Worm (Caenorhabditis elegans) whole organism, L1 larva: Measurements from ENCODE around the gene dpy-4.
"Not testable (repeated sequence)": the region's sequence is repeated elsewhere in the genome, so short reads cannot be mapped to it uniquely, and the experiment has no call there.

ENCODE experiments used
- C04F5.9 ChIP-seq: sonication (generic microtip); optimal IDR thresholded peaks from 2 replicates; lab custom pipeline; 2016; ENCODE audit warnings: missing genetic modification characterization, missing compliant biosample characterization
- F16B12.6 ChIP-seq: fragments of 150-350 bp; optimal IDR thresholded peaks from 2 replicates; lab custom pipeline; 2014; ENCODE audit warnings: missing biosample characterization, missing genetic modification characterization
- ama-1 ChIP-seq: fragments of 150-350 bp; optimal IDR thresholded peaks from 2 replicates; lab custom pipeline; 2014
- blmp-1 ChIP-seq: fragments of 150-350 bp; optimal IDR thresholded peaks from 2 replicates; lab custom pipeline; 2014; ENCODE audit warnings: missing biosample characterization, missing genetic modification characterization
- egl-27 ChIP-seq, 2 experiments: fragments of 150-350 bp in 1 of 2; sonication (generic microtip); optimal IDR thresholded peaks; 3 replicates each; lab custom pipeline; 2017 to 2018; ENCODE audit warnings: missing biosample characterization in 2 of 2, missing genetic modification characterization in 2 of 2, missing genetic modification reagents in 2 of 2
- fkh-4 ChIP-seq: sonication (generic microtip); optimal IDR thresholded peaks from 2 replicates; lab custom pipeline; 2016; ENCODE audit warnings: missing compliant biosample characterization, missing genetic modification characterization, borderline replicate concordance
- hlh-17 ChIP-seq: fragments of 200-800 bp; sonication (Bioruptor generic); optimal IDR thresholded peaks from 2 replicates; lab custom pipeline; 2018; ENCODE audit warnings: missing genetic modification characterization, mild to moderate bottlenecking, missing compliant biosample characterization, moderate library complexity, borderline replicate concordance
- hlh-4 ChIP-seq: sonication (generic microtip); optimal IDR thresholded peaks from 2 replicates; lab custom pipeline; 2016; ENCODE audit warnings: mild to moderate bottlenecking, missing genetic modification characterization, missing compliant biosample characterization
- jun-1 ChIP-seq: fragments of 150-350 bp; optimal IDR thresholded peaks from 2 replicates; lab custom pipeline; 2014; ENCODE audit warnings: missing biosample characterization, missing genetic modification reagents, missing genetic modification characterization
- nhr-11 ChIP-seq: fragments of 150-350 bp; optimal IDR thresholded peaks from 2 replicates; lab custom pipeline; 2014; ENCODE audit warnings: missing biosample characterization, missing genetic modification characterization
- pag-3 ChIP-seq: sonication (generic microtip); optimal IDR thresholded peaks from 2 replicates; lab custom pipeline; 2017; ENCODE audit warnings: missing genetic modification characterization, mild to moderate bottlenecking, missing compliant biosample characterization, antibody characterized with exemption, borderline replicate concordance; ENCODE audit not compliant: insufficient read depth
- pax-3 ChIP-seq: fragments of 200-800 bp; sonication (Bioruptor generic); optimal IDR thresholded peaks from 2 replicates; lab custom pipeline; 2018; ENCODE audit warnings: mild to moderate bottlenecking, missing genetic modification characterization, moderate library complexity, missing compliant biosample characterization
- unc-130 ChIP-seq: fragments of 150-350 bp; optimal IDR thresholded peaks from 2 replicates; lab custom pipeline; 2017; ENCODE audit warnings: missing biosample characterization, missing genetic modification characterization, inconsistent platforms
- unc-30 ChIP-seq: sonication (generic microtip); optimal IDR thresholded peaks from 2 replicates; lab custom pipeline; 2017; ENCODE audit warnings: missing biosample characterization, missing genetic modification characterization
- zip-4 ChIP-seq: fragments of 200-800 bp; sonication (Bioruptor generic); optimal IDR thresholded peaks from 2 replicates; lab custom pipeline; 2018; ENCODE audit warnings: mild to moderate bottlenecking, missing genetic modification characterization, moderate library complexity, missing compliant biosample characterization

The dpy-4 gene

DNA sequence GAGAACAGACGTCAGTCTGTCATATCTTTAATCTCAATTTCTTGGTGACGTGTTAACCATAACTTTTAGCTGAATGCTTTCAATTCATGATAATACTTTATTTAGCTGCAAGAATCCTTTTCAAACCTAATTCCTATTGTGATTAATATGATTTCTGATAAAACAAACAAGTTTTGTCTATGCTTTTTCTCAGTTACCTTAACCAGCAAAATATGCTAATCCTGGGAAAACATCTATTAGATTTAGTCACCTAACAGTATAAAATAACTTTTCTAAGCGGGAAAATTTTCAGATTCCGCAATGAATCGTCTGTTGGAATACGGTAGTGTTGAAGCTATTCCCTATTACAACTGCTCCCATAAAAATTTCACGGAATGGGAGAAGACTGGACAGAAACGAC, 48.0 kb downstream of the dpy-4 start, which contains the start of gene Y57G11C.30:
Y57G11C.30 (plus strand) TSS at position 301 of the 400 bp plus-strand sequence.
- not testable (repeated sequence) for TF ChIP-seq ama-1; unc-130 (tag; lab: Kevin White, UChicago); C04F5.9 (tag; lab: Kevin White, UChicago)

DNA sequence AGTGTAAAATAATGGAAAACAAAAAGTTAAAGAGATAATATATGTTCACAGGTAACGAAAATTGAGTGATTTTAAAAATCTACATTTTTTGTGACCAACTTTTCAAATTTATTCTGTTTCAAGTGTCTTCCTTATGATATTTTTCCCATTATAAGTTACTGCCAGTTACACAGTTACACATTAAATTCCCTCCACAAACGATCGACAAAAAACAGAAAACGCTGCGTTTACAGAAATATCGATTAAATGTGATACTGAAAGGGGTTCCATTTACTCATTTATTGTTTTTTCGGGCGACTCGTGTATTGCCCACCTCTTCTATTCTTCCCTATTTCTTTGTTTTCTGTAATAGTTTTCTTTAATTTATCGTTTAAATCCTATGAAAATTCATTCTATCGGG, 49.6 kb downstream of the dpy-4 start, which contains the start of gene Y57G11C.1144:
Y57G11C.1144 (plus strand) TSS at position 301 of the 400 bp plus-strand sequence.
- no peak for TF ChIP-seq egl-27 (tag; optimal IDR thresholded peaks at IDR 0.05; lab: Kevin White, UChicago)
- no peak for TF ChIP-seq hlh-4 (tag; lab: Kevin White, UChicago)
- TF ChIP-seq blmp-1 (tag; lab: Kevin White, UChicago) = no peak
- no peak for TF ChIP-seq C04F5.9 (tag; lab: Kevin White, UChicago)
- TF ChIP-seq pax-3 (tag; lab: Kevin White, UChicago) = no peak
- TF ChIP-seq hlh-17 = no peak
- TF ChIP-seq nhr-11 (tag; lab: Kevin White, UChicago) = no peak
- TF ChIP-seq F16B12.6 (tag; lab: Kevin White, UChicago) = no peak
- TF ChIP-seq unc-30 (tag; lab: Kevin White, UChicago) = no peak
- TF ChIP-seq pag-3 (tag; lab: Kevin White, UChicago) = no peak
- no peak for TF ChIP-seq jun-1 (tag; lab: Kevin White, UChicago)
- no peak for TF ChIP-seq fkh-4 (tag; lab: Kevin White, UChicago)
- TF ChIP-seq unc-130 (tag; lab: Kevin White, UChicago) = no peak
- TF ChIP-seq zip-4 (GFP tag; lab: Kevin White, UChicago) = no peak
